Worm (Caenorhabditis elegans) whole organism, L2 larva: Measurements from ENCODE around the gene nfm-1.

ENCODE experiments used
- F13H6.1 ChIP-seq: sonication (generic microtip); optimal IDR thresholded peaks from 2 replicates; lab custom pipeline; 2016; ENCODE audit warnings: missing genetic modification characterization, missing compliant biosample characterization
- R02D3.7 ChIP-seq: fragments of 150-350 bp; optimal IDR thresholded peaks from 2 replicates; lab custom pipeline; 2014; ENCODE audit warnings: missing biosample characterization, missing genetic modification characterization
- Y55F3AM.14 ChIP-seq: fragments of 200-800 bp; sonication (Bioruptor generic); optimal IDR thresholded peaks from 2 replicates; lab custom pipeline; 2018; ENCODE audit warnings: mild to moderate bottlenecking, missing genetic modification characterization, missing compliant biosample characterization
- ZK546.5 ChIP-seq: sonication (generic microtip); optimal IDR thresholded peaks from 2 replicates; lab custom pipeline; 2017; ENCODE audit warnings: missing biosample characterization, missing genetic modification characterization
- alr-1 ChIP-seq: fragments of 150-350 bp; optimal IDR thresholded peaks from 2 replicates; lab custom pipeline; 2014; ENCODE audit warnings: missing biosample characterization, missing genetic modification characterization
- ama-1 ChIP-seq: fragments of 150-350 bp; optimal IDR thresholded peaks from 2 replicates; lab custom pipeline; 2018; ENCODE audit warnings: inconsistent platforms
- blmp-1 ChIP-seq: sonication (generic microtip); optimal IDR thresholded peaks from 2 replicates; lab custom pipeline; 2017; ENCODE audit warnings: missing genetic modification characterization, mild to moderate bottlenecking, missing compliant biosample characterization, antibody characterized with exemption, moderate library complexity; ENCODE audit not compliant: insufficient read depth
- ceh-82 ChIP-seq: fragments of 150-350 bp; optimal IDR thresholded peaks from 2 replicates; lab custom pipeline; 2014; ENCODE audit warnings: missing biosample characterization, missing genetic modification characterization
- crh-2 ChIP-seq: sonication (generic microtip); optimal IDR thresholded peaks from 2 replicates; lab custom pipeline; 2017; ENCODE audit warnings: missing biosample characterization, missing genetic modification characterization
- dmd-4 ChIP-seq: sonication (generic microtip); optimal IDR thresholded peaks from 2 replicates; lab custom pipeline; 2017; ENCODE audit warnings: missing biosample characterization, missing genetic modification characterization
- egl-27 ChIP-seq: sonication (generic microtip); optimal IDR thresholded peaks from 3 replicates; lab custom pipeline; 2017; ENCODE audit warnings: missing biosample characterization, missing genetic modification reagents, missing genetic modification characterization
- elt-1 ChIP-seq: fragments of 150-350 bp; optimal IDR thresholded peaks from 2 replicates; lab custom pipeline; 2014; ENCODE audit warnings: missing biosample characterization, missing genetic modification characterization
- elt-3 ChIP-seq: sonication (generic microtip); optimal IDR thresholded peaks from 2 replicates; lab custom pipeline; 2017; ENCODE audit warnings: missing biosample characterization, missing genetic modification characterization
- fos-1 ChIP-seq: fragments of 150-350 bp; optimal IDR thresholded peaks from 2 replicates; lab custom pipeline; 2014; ENCODE audit warnings: missing biosample characterization, missing genetic modification characterization
- gmeb-1 ChIP-seq: fragments of 150-350 bp; optimal IDR thresholded peaks from 2 replicates; lab custom pipeline; 2014; ENCODE audit warnings: missing biosample characterization, missing genetic modification characterization
- lin-11 ChIP-seq: fragments of 150-350 bp; sonication (generic microtip); optimal IDR thresholded peaks from 2 replicates; lab custom pipeline; 2014; ENCODE audit warnings: missing biosample characterization, missing genetic modification characterization, inconsistent platforms, mixed read lengths
- lin-39 ChIP-seq: fragments of 150-350 bp; optimal IDR thresholded peaks from 2 replicates; lab custom pipeline; 2014; ENCODE audit warnings: missing biosample characterization, missing genetic modification reagents, missing genetic modification characterization
- mbf-1 ChIP-seq: sonication (generic microtip); optimal IDR thresholded peaks from 2 replicates; lab custom pipeline; 2017; ENCODE audit warnings: missing biosample characterization, missing genetic modification characterization
- mdl-1 ChIP-seq, 2 experiments: fragments of 150-350 bp in 1 of 2; sonication (generic microtip) in 1 of 2; optimal IDR thresholded peaks; 2 replicates each; lab custom pipeline; 2017; ENCODE audit warnings: missing biosample characterization in 2 of 2, missing genetic modification characterization in 2 of 2
- nhr-10 ChIP-seq: sonication (generic microtip); optimal IDR thresholded peaks from 2 replicates; lab custom pipeline; 2017; ENCODE audit warnings: missing biosample characterization, missing genetic modification characterization
- nhr-11 ChIP-seq: fragments of 150-350 bp; optimal IDR thresholded peaks from 2 replicates; lab custom pipeline; 2014; ENCODE audit warnings: missing biosample characterization, missing genetic modification characterization
- nhr-129 ChIP-seq: fragments of 150-350 bp; optimal IDR thresholded peaks from 2 replicates; lab custom pipeline; 2014; ENCODE audit warnings: missing biosample characterization, missing genetic modification characterization
- nhr-21 ChIP-seq: fragments of 150-350 bp; optimal IDR thresholded peaks from 2 replicates; lab custom pipeline; 2014; ENCODE audit warnings: missing biosample characterization, missing genetic modification characterization
- nhr-23 ChIP-seq: fragments of 150-350 bp; optimal IDR thresholded peaks from 2 replicates; lab custom pipeline; 2014; ENCODE audit warnings: missing biosample characterization, missing genetic modification reagents, missing genetic modification characterization
- nhr-237 ChIP-seq: fragments of 150-350 bp; optimal IDR thresholded peaks from 2 replicates; lab custom pipeline; 2014; ENCODE audit warnings: missing biosample characterization, missing genetic modification characterization
- nhr-6 ChIP-seq: fragments of 150-350 bp; optimal IDR thresholded peaks from 2 replicates; lab custom pipeline; 2014; ENCODE audit warnings: missing biosample characterization, missing genetic modification characterization
- peb-1 ChIP-seq: fragments of 150-350 bp; optimal IDR thresholded peaks from 2 replicates; lab custom pipeline; 2014; ENCODE audit warnings: missing biosample characterization, missing genetic modification characterization
- skn-1 ChIP-seq: sonication (generic microtip); optimal IDR thresholded peaks from 2 replicates; lab custom pipeline; 2017; ENCODE audit warnings: missing biosample characterization, missing genetic modification characterization
- sma-3 ChIP-seq: sonication (generic microtip); optimal IDR thresholded peaks from 2 replicates; lab custom pipeline; 2016; ENCODE audit warnings: missing genetic modification reagents, missing genetic modification characterization, missing compliant biosample characterization
- sma-9 ChIP-seq, 2 experiments: fragments of 150-350 bp in 1 of 2; sonication (generic microtip) in 1 of 2; optimal IDR thresholded peaks; 2 replicates each; lab custom pipeline; 2014 to 2016; ENCODE audit warnings: missing genetic modification characterization in 2 of 2, mild to moderate bottlenecking in 1 of 2, missing biosample characterization in 1 of 2, missing compliant biosample characterization in 1 of 2, missing genetic modification reagents in 1 of 2, moderate library complexity in 1 of 2
- snpc-4 ChIP-seq: fragments of 150-350 bp; optimal IDR thresholded peaks from 2 replicates; lab custom pipeline; 2014; ENCODE audit warnings: missing biosample characterization, missing genetic modification characterization
- unc-62 ChIP-seq: fragments of 150-350 bp; optimal IDR thresholded peaks from 2 replicates; lab custom pipeline; 2014; ENCODE audit warnings: missing biosample characterization, missing genetic modification reagents, missing genetic modification characterization
- zag-1 ChIP-seq: fragments of 150-350 bp; optimal IDR thresholded peaks from 2 replicates; lab custom pipeline; 2014; ENCODE audit warnings: missing biosample characterization, missing genetic modification characterization
- ztf-11 ChIP-seq: sonication (generic microtip); optimal IDR thresholded peaks from 2 replicates; lab custom pipeline; 2017; ENCODE audit warnings: missing biosample characterization, missing genetic modification characterization
- ztf-4 ChIP-seq: fragments of 150-350 bp; optimal IDR thresholded peaks from 2 replicates; lab custom pipeline; 2014; ENCODE audit warnings: missing biosample characterization, missing genetic modification characterization

The nfm-1 gene

DNA sequence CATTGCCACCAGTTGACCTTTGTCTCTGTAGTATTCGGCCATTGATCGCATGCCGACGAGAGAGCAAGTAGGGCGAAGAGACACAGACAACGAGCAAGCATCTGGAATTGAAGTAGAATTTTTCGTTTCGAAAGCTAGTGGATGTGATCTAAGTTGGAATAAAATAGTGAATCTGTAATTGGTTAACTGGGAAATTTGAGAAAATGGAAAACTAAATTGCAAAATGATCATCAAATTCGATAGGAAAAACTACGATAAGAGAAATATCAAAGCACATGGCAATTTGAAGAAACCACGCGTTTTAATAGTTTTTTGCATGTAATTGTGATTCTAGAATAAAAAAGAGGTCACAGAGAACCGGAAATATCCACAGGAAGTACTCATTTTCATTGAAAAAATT is 17.5 kb downstream of the nfm-1 start, which contains the start of gene F42A10.6:
Gene F42A10.6, minus strand, starts transcription at position 101 of the 400 bp plus-strand sequence.
- TF ChIP-seq lin-39 (tag; lab: Kevin White, UChicago) (no peak), mdl-1 (tag; optimal IDR thresholded peaks at IDR 0.05; lab: Kevin White, UChicago) (no peak), ztf-4 (tag; lab: Kevin White, UChicago) (no peak), crh-2 (no peak), ZK546.5 (tag; lab: Kevin White, UChicago) (no peak), fos-1 (peak; percentile 23), elt-1 (tag; lab: Kevin White, UChicago) (no peak), ama-1 (no peak), elt-3 (tag; lab: Kevin White, UChicago) (no peak)

DNA sequence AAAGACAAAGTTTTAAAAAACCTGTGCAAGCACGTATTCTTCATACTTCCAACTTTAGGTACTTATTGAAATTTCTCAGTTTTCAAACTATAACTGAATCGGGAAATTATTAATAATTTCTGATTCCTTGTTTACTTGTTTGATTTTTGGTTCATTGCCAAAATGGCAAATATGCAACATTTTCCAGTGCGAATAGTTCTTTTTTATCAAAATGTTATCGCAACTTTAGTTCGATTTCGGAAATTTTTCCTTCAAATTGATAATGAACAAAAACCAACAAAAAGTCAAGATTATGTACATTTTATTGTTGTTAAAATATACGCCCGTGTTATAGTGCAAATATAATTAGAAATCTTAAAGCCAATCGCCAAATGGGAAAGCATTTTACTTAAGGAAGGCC is 18.4 kb downstream of the nfm-1 start:
- TF ChIP-seq sma-9 (GFP tag; optimal IDR thresholded peaks at IDR 0.05; lab: Kevin White, UChicago) (no peak), sma-9 (tag; optimal IDR thresholded peaks at IDR 0.05; lab: Kevin White, UChicago) (no peak), fos-1 (peak; percentile 45)
- TF ChIP-seq, all 48 proteins: peak for 1

ce11 chrIII:6178586-6178985 is 19.3 kb downstream of the nfm-1 start, which contains the start of gene F42A10.7:
Gene F42A10.7, minus strand, starts transcription at chrIII:6178686.
- no peak for TF ChIP-seq snpc-4 (tag; lab: Kevin White, UChicago)
- TF ChIP-seq elt-3 (tag; lab: Kevin White, UChicago): no peak
- no peak for TF ChIP-seq dmd-4 (tag; lab: Kevin White, UChicago)
- no peak for TF ChIP-seq ztf-4 (tag; lab: Kevin White, UChicago)
- no peak for TF ChIP-seq sma-9 (GFP tag; optimal IDR thresholded peaks at IDR 0.05; lab: Kevin White, UChicago)
- TF ChIP-seq sma-9 (tag; optimal IDR thresholded peaks at IDR 0.05; lab: Kevin White, UChicago): no peak
- TF ChIP-seq sma-3 (GFP tag; lab: Kevin White, UChicago): no peak
- no peak for TF ChIP-seq mbf-1 (tag; lab: Kevin White, UChicago)
- TF ChIP-seq peb-1 (tag; lab: Kevin White, UChicago): no peak
- no peak for TF ChIP-seq blmp-1
- no peak for TF ChIP-seq mdl-1 (tag; optimal IDR thresholded peaks at IDR 0.05; lab: Kevin White, UChicago)
- no peak for TF ChIP-seq ceh-82 (tag; lab: Kevin White, UChicago)
- no peak for TF ChIP-seq unc-62 (GFP tag; lab: Kevin White, UChicago)
- TF ChIP-seq zag-1 (tag; lab: Kevin White, UChicago): no peak
- no peak for TF ChIP-seq Y55F3AM.14 (GFP tag; lab: Kevin White, UChicago)
- TF ChIP-seq nhr-129: no peak

DNA sequence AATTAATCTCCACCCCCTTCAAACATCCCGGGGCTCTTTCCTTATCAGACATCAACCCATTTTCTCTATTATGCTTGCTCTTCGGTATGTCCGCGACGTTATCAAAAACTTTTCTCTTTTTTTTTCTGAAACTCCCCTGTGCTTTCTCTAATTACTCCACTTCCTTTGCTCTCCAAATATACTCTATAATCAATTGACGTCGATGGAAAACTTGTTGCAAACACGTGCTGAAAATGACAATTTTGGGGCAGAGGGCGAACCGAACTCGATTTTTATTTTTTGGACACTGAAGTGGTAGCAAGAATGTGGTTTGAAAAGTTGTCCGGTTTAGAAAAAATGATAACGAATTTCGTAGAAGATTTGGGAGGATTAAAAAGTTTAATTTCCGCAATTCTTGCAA is 19.8 kb downstream of the nfm-1 start:
- no peak for TF ChIP-seq ZK546.5 (tag; lab: Kevin White, UChicago)
- no peak for TF ChIP-seq ztf-11
- TF ChIP-seq crh-2: peak; percentile 44
- peak in 1 of 2 experiments; percentile 8 for TF ChIP-seq mdl-1 (tag; optimal IDR thresholded peaks at IDR 0.05; lab: Kevin White, UChicago)
- no peak for TF ChIP-seq ceh-82 (tag; lab: Kevin White, UChicago)
- TF ChIP-seq snpc-4 (tag; lab: Kevin White, UChicago): no peak
- TF ChIP-seq lin-11 (tag; lab: Kevin White, UChicago): no peak
- no peak for TF ChIP-seq peb-1 (tag; lab: Kevin White, UChicago)
- peak; percentile 13 for TF ChIP-seq F13H6.1 (tag; lab: Kevin White, UChicago)
- TF ChIP-seq gmeb-1 (tag; lab: Kevin White, UChicago): peak; percentile 6
- TF ChIP-seq mbf-1 (tag; lab: Kevin White, UChicago): no peak
- no peak for TF ChIP-seq nhr-23 (tag; lab: Kevin White, UChicago)
- no peak for TF ChIP-seq blmp-1
- TF ChIP-seq unc-62 (GFP tag; lab: Kevin White, UChicago): no peak
- TF ChIP-seq nhr-21 (tag; lab: Kevin White, UChicago): no peak
- no peak for TF ChIP-seq egl-27
- no peak for TF ChIP-seq nhr-237 (tag; lab: Kevin White, UChicago)
- no peak for TF ChIP-seq ama-1
- TF ChIP-seq nhr-11 (tag; lab: Kevin White, UChicago): no peak
- TF ChIP-seq fos-1: peak; percentile 76
- no peak for TF ChIP-seq nhr-6
- peak; percentile 83 for TF ChIP-seq sma-9 (GFP tag; optimal IDR thresholded peaks at IDR 0.05; lab: Kevin White, UChicago)
- TF ChIP-seq sma-9 (tag; optimal IDR thresholded peaks at IDR 0.05; lab: Kevin White, UChicago): no peak
- TF ChIP-seq nhr-129: no peak
- no peak for TF ChIP-seq elt-1 (tag; lab: Kevin White, UChicago)
- TF ChIP-seq alr-1 (tag; lab: Kevin White, UChicago): no peak
- no peak for TF ChIP-seq R02D3.7
- TF ChIP-seq, all 48 proteins: peak for 6

DNA sequence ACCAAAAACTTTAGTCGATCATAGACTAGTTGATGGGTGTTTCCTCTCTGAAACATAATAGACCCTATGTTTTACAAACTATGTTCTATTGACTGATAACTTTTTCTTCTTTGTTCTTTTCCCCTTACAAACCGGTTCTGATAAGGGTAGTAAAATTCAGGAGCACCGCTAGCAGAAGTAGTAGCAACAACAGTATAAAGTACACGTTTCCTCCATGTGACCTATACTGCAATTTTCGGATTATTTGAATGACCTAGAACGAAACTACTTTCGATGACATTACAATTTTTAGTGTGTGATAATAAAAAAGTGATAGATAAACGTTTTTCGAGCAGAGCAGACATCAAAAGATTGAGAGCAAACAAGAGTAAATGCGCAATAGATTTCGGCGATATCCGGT is 21.0 kb downstream of the nfm-1 start:
- TF ChIP-seq R02D3.7 (no peak), mdl-1 (tag; optimal IDR thresholded peaks at IDR 0.05; lab: Kevin White, UChicago) (peak in 1 of 2 experiments; percentile 28), fos-1 (peak; percentile 58), nhr-11 (tag; lab: Kevin White, UChicago) (no peak), nhr-129 (peak; percentile 10), skn-1 (peak; percentile 34), Y55F3AM.14 (GFP tag; lab: Kevin White, UChicago) (no peak), F13H6.1 (tag; lab: Kevin White, UChicago) (peak; percentile 57), unc-62 (GFP tag; lab: Kevin White, UChicago) (no peak), ztf-4 (tag; lab: Kevin White, UChicago) (no peak), nhr-10 (tag; lab: Kevin White, UChicago) (no peak), gmeb-1 (tag; lab: Kevin White, UChicago) (peak; percentile 36), crh-2 (peak; percentile 68), sma-9 (GFP tag; optimal IDR thresholded peaks at IDR 0.05; lab: Kevin White, UChicago) (peak; percentile 66), sma-9 (tag; optimal IDR thresholded peaks at IDR 0.05; lab: Kevin White, UChicago) (no peak), sma-3 (GFP tag; lab: Kevin White, UChicago) (peak; percentile 11)
- TF ChIP-seq, all 48 proteins: peak for 9
